Worm (Caenorhabditis elegans) whole organism, early embryonic: ENCODE data around the gene flp-15.

Experiments used
- B0310.2 ChIP-seq: sonication (generic microtip); optimal IDR thresholded peaks from 2 replicates; lab custom pipeline; 2016; ENCODE audit warnings: mild to moderate bottlenecking, missing genetic modification characterization, missing compliant biosample characterization
- F13C5.2 ChIP-seq: sonication (generic microtip); optimal IDR thresholded peaks from 2 replicates; lab custom pipeline; 2017; ENCODE audit warnings: mild to moderate bottlenecking, missing genetic modification characterization, inconsistent platforms, missing compliant biosample characterization
- aly-1 ChIP-seq: sonication (generic microtip); optimal IDR thresholded peaks from 2 replicates; lab custom pipeline; 2016; ENCODE audit warnings: missing genetic modification characterization, missing compliant biosample characterization
- ama-1 ChIP-seq: fragments of 150-350 bp; optimal IDR thresholded peaks from 2 replicates; lab custom pipeline; 2014
- ceh-13 ChIP-seq: fragments of 200-800 bp; sonication (Bioruptor generic); optimal IDR thresholded peaks from 2 replicates; lab custom pipeline; 2018; ENCODE audit warnings: mild to moderate bottlenecking, missing genetic modification characterization, missing compliant biosample characterization
- ceh-36 ChIP-seq: sonication (generic microtip); optimal IDR thresholded peaks from 2 replicates; lab custom pipeline; 2016; ENCODE audit warnings: missing genetic modification characterization, inconsistent platforms, missing compliant biosample characterization
- ets-7 ChIP-seq: sonication (generic microtip); optimal IDR thresholded peaks from 2 replicates; lab custom pipeline; 2016; ENCODE audit warnings: missing genotype, missing genetic modification characterization, missing compliant biosample characterization
- flt-1 ChIP-seq: fragments of 200-800 bp; sonication (Bioruptor generic); IDR thresholded peaks from 2 replicates; pipeline ENCODE4 v1.3.6; 2022; ENCODE audit warnings: missing genetic modification characterization, missing compliant biosample characterization
- hmbx-1 ChIP-seq: sonication (generic microtip); optimal IDR thresholded peaks from 2 replicates; lab custom pipeline; 2016; ENCODE audit warnings: mild to moderate bottlenecking, missing genetic modification characterization, missing compliant biosample characterization
- hmg-4 ChIP-seq: fragments of 200-800 bp; sonication (Bioruptor generic); optimal IDR thresholded peaks from 2 replicates; lab custom pipeline; 2018; ENCODE audit warnings: mild to moderate bottlenecking, missing genetic modification characterization, missing compliant biosample characterization
- hnd-1 ChIP-seq: sonication (generic microtip); optimal IDR thresholded peaks from 2 replicates; lab custom pipeline; 2016; ENCODE audit warnings: missing genetic modification characterization, missing compliant biosample characterization
- pes-1 ChIP-seq: fragments of 200-800 bp; sonication (Bioruptor generic); IDR thresholded peaks from 2 replicates; pipeline ENCODE4 v1.3.6; 2022; ENCODE audit warnings: missing genetic modification reagents, missing genetic modification characterization, missing compliant biosample characterization
- scrt-1 ChIP-seq: fragments of 200-800 bp; sonication (Bioruptor generic); IDR thresholded peaks from 2 replicates; pipeline ENCODE4 v1.3.6; 2022; ENCODE audit warnings: missing genetic modification characterization, missing compliant biosample characterization
- sea-1 ChIP-seq: fragments of 200-800 bp; sonication (Bioruptor generic); conservative IDR thresholded peaks from 2 replicates; pipeline ENCODE4 v1.3.6; 2022; ENCODE audit warnings: missing genetic modification characterization, missing compliant biosample characterization
- tbx-11 ChIP-seq: fragments of 200-800 bp; sonication (Bioruptor generic); IDR thresholded peaks from 2 replicates; pipeline ENCODE4 v1.3.6; 2022; ENCODE audit warnings: missing genetic modification characterization, missing compliant biosample characterization
- tbx-37 ChIP-seq: fragments of 200-800 bp; sonication (Bioruptor generic); conservative IDR thresholded peaks from 2 replicates; pipeline ENCODE4 v1.3.6; 2022; ENCODE audit warnings: missing genetic modification reagents, missing genetic modification characterization, missing compliant biosample characterization
- tra-4 ChIP-seq: sonication (generic microtip); optimal IDR thresholded peaks from 2 replicates; lab custom pipeline; 2017; ENCODE audit warnings: missing genetic modification characterization, missing compliant biosample characterization

Gene flp-15

DNA sequence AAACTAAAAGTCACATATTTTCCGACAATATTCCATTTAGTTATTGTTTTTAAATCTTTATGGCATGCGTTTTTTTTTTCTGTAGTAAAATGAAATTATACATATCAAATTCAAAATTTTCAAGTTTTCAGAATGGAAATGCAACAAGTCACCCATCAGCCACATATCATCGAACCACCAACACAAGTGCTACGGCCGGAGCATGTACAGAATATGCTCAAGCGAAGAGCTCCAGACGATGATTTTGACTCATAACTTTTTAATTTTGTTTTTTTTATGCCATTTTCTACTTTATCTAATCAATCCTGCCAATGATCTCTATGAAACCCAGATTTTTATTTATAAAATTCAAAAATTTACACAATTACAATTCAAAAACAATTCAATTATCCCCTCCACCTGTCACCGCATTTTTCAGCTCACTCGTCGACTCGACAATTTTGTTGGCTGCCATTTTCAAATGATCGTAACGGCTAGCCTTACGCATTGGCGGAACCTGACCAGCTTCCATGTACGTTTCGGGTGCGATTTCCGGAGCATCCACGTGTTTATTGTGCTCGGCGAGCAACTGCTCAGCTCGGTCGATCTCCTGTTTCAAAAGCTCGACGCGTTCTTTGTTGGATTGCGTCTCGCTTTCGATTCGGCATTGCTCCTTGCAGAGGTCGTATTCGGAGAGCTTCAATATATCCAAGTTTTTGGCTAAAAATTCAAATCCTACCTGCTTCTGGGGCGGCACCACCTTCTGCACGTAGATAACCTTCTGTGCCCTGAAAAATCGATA, 41.8 kb downstream of the flp-15 start:
- TF ChIP-seq ceh-36 (tag; lab: Kevin White, UChicago) = no peak
- TF ChIP-seq tbx-37 (GFP tag; lab: Robert Waterston, UW) = no peak
- no peak for TF ChIP-seq hmg-4 (GFP tag; lab: Kevin White, UChicago)
- no peak for TF ChIP-seq hnd-1
- no peak for TF ChIP-seq sea-1 (GFP tag; lab: Robert Waterston, UW)
- no peak for TF ChIP-seq ets-7
- TF ChIP-seq F13C5.2 (tag; lab: Kevin White, UChicago) = no peak
- TF ChIP-seq pes-1 = no peak
- TF ChIP-seq aly-1 (tag; lab: Kevin White, UChicago) = no peak
- no peak for TF ChIP-seq B0310.2
- no peak for TF ChIP-seq ama-1 (lab: Kevin White, UChicago)
- TF ChIP-seq flt-1 (GFP tag; lab: Robert Waterston, UW) = no peak
- TF ChIP-seq tbx-11 (GFP tag; lab: Robert Waterston, UW) = no peak
- no peak for TF ChIP-seq ceh-13 (GFP tag; lab: Kevin White, UChicago)
- TF ChIP-seq hmbx-1 = no peak

DNA sequence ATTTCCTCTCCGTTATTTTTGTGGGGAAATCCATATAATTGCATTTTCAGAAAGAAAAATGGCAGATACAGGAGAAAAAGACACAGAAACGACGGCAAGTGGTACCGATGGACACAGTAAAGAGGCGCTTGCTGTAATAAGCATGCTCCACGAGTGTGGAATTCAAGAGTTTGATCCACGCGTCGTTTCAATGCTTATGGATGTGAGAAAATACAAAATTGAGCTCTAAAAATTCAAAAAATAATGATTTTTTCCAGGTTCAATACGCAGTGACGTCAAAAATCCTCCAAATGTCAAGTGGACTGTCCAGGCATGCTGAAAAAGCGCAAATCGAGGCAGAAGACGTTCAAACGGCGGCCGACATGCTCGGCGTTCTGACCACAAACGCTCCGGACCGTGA, 43.4 kb downstream of the flp-15 start, which contains the start of gene taf-9:
TSS of gene taf-9 (plus strand) at position 51 of the 400 bp plus-strand sequence.
- no peak for TF ChIP-seq ceh-36 (tag; lab: Kevin White, UChicago)

DNA sequence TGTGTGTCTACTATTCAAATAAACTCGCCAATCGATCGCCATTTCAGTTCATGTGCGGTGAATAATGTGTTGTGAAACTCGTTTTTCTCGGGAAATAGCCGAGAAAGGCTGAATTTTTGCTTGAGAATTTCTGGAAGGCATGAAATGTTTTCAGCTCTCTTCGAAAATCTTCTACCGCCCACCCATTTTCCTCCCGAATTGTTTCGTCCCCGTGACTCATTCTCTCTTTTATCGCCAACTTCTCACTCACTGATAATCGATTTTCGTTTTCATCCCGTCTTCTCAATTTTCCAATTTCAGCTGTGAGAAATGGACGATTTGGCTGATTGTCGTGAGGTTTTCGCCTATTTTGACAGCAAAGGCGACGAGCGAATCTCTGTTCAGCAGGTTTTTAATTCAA, 44.6 kb downstream of the flp-15 start, which contains the start of gene mlc-5:
TSS of gene mlc-5 (plus strand) at position 301 of the 400 bp plus-strand sequence.
- TF ChIP-seq sea-1 (GFP tag; lab: Robert Waterston, UW) = no peak
- TF ChIP-seq tbx-37 (GFP tag; lab: Robert Waterston, UW) = no peak
- no peak for TF ChIP-seq B0310.2
- TF ChIP-seq hnd-1 = no peak
- no peak for TF ChIP-seq ceh-36 (tag; lab: Kevin White, UChicago)
- TF ChIP-seq hmg-4 (GFP tag; lab: Kevin White, UChicago) = no peak
- no peak for TF ChIP-seq tbx-11 (GFP tag; lab: Robert Waterston, UW)
- no peak for TF ChIP-seq ceh-13 (GFP tag; lab: Kevin White, UChicago)
- no peak for TF ChIP-seq ama-1 (lab: Kevin White, UChicago)
- no peak for TF ChIP-seq scrt-1 (GFP tag; lab: Robert Waterston, UW)
- TF ChIP-seq F13C5.2 (tag; lab: Kevin White, UChicago) = no peak
- TF ChIP-seq tra-4 (tag; lab: Kevin White, UChicago) = no peak
- TF ChIP-seq ets-7 = no peak

- TF ChIP-seq tbx-37 (GFP tag; lab: Robert Waterston, UW) (no peak), F13C5.2 (tag; lab: Kevin White, UChicago) (no peak), tbx-11 (GFP tag; lab: Robert Waterston, UW) (no peak), hmbx-1 (no peak), ceh-36 (tag; lab: Kevin White, UChicago) (no peak), ets-7 (no peak), B0310.2 (no peak), sea-1 (GFP tag; lab: Robert Waterston, UW) (no peak)
Measured at ce11 chrIII:13622268-13622667, 45.4 kb downstream of the flp-15 start, which contains the start of gene hip-1. TSS of gene hip-1 (minus strand) at chrIII:13622492.

ce11 chrIII:13621717-13622116, 45.9 kb downstream of the flp-15 start:
- TF ChIP-seq aly-1 (tag; lab: Kevin White, UChicago) = no peak
- TF ChIP-seq hmg-4 (GFP tag; lab: Kevin White, UChicago) = no peak
- 0 out of 2 replicates have a peak, but pooled peaks have one; percentile 22 for TF ChIP-seq sea-1 (GFP tag; lab: Robert Waterston, UW)
- no peak for TF ChIP-seq tbx-11 (GFP tag; lab: Robert Waterston, UW)
- TF ChIP-seq ceh-13 (GFP tag; lab: Kevin White, UChicago) = no peak
- no peak for TF ChIP-seq hnd-1
- no peak for TF ChIP-seq flt-1 (GFP tag; lab: Robert Waterston, UW)

DNA sequence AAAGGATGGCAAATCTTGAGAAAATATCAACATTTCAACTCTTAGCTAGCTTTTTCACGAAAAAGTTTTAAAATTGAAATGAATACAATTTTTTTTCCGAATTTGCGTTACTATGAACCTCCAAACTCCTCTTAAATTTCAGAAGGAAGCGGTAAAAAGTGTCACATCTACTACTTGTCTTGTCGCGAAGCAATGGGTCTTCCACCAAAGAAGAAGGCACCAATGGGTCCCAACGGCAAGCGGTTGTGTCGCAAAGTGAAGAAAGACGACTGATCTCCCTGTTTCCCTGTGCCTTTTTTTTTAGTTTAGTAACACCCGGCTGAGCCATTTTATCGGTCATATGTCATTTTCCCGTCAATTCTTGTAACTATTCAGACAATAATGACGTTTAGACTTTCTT, 46.6 kb downstream of the flp-15 start:
- TF ChIP-seq ama-1 (lab: Kevin White, UChicago) (no peak), flt-1 (GFP tag; lab: Robert Waterston, UW) (no peak), hmbx-1 (no peak), ceh-13 (GFP tag; lab: Kevin White, UChicago) (no peak)

DNA sequence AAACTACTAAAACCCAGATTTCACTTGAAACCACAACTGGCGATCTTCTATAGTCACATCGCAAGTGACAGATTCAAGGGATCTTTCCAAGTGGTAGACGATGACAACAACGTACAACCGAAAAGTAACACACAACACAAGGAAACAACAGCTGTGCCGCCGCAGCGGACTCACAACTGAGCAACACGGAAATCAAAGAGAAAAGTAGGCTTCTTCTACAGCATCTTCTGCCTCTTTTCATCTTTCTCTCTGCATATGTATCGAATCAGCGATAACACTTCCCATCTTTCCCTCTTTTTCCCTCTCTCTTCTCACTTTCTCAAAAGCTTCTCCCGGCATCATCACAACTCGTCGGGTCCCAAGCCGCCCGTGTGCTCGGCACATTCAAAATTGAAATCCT, 50.8 kb downstream of the flp-15 start, which contains the start of gene T12D8.9:
TSS of gene T12D8.9 (plus strand) at position 312 of the 400 bp plus-strand sequence.
- TF ChIP-seq flt-1 (GFP tag; lab: Robert Waterston, UW) (no peak), pes-1 (no peak)

DNA sequence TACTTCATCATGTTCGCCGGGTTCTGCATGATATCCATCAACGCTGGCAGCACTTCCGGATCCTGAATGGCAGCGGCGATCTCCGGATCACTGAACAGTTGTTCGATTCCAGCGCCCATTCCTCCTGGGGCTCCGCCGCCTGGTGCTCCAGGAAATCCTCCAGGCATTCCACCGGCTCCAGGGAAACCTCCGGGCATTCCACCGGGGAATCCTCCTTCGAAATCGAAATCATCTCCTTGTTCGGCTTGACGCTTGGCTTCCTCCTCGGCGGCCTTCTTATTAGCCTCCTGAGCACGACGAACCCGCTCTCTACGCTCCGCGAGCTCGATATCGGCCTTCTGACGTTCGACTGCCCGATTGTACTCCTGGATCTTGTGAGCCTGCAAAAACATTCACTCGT, 52.1 kb downstream of the flp-15 start:
- peak; percentile 21 for TF ChIP-seq hmg-4 (GFP tag; lab: Kevin White, UChicago)
- TF ChIP-seq hnd-1 = no peak

- TF ChIP-seq ets-7 = no peak
- no peak for TF ChIP-seq scrt-1 (GFP tag; lab: Robert Waterston, UW)
- no peak for TF ChIP-seq flt-1 (GFP tag; lab: Robert Waterston, UW)
- TF ChIP-seq tbx-11 (GFP tag; lab: Robert Waterston, UW) = no peak
- TF ChIP-seq ceh-13 (GFP tag; lab: Kevin White, UChicago) = no peak
Measured at ce11 chrIII:13614751-13615150, 52.9 kb downstream of the flp-15 start.
